Worm (Caenorhabditis elegans) whole organism, L4 larva: ENCODE data around the gene T04C12.8.

Source experiments
- F26F4.8 ChIP-seq: fragments of 200-800 bp; sonication (Bioruptor generic); conservative IDR thresholded peaks from 2 replicates; pipeline ENCODE4 v1.3.6; 2022; ENCODE audit warnings: missing genetic modification characterization, missing compliant biosample characterization
- F44E2.7 ChIP-seq: fragments of 200-800 bp; sonication (Bioruptor generic); IDR thresholded peaks from 2 replicates; pipeline ENCODE4 v2.1.2; 2022; ENCODE audit warnings: missing genetic modification characterization, missing compliant biosample characterization
- T20F7.1 ChIP-seq: fragments of 200-800 bp; sonication (Bioruptor generic); optimal IDR thresholded peaks from 2 replicates; lab custom pipeline; 2018; ENCODE audit warnings: mild to moderate bottlenecking, missing genetic modification characterization, missing compliant biosample characterization
- T26A8.4 ChIP-seq: fragments of 200-800 bp; sonication (Bioruptor generic); IDR thresholded peaks from 2 replicates; pipeline ENCODE4 v1.3.6; 2022; ENCODE audit warnings: missing genetic modification characterization, missing compliant biosample characterization
- Y105C5A.15 ChIP-seq: fragments of 200-800 bp; sonication (Bioruptor generic); IDR thresholded peaks from 2 replicates; pipeline ENCODE4 v1.3.6; 2022; ENCODE audit warnings: missing genetic modification characterization, missing compliant biosample characterization
- Y48G9A.11 ChIP-seq: fragments of 200-800 bp; sonication (Bioruptor generic); IDR thresholded peaks from 2 replicates; pipeline ENCODE4 v1.3.6; 2022; ENCODE audit warnings: missing genetic modification reagents, missing genetic modification characterization, missing compliant biosample characterization
- ZK337.2 ChIP-seq: fragments of 200-800 bp; sonication (Bioruptor generic); IDR thresholded peaks from 2 replicates; pipeline ENCODE4 v1.3.6; 2022; ENCODE audit warnings: missing genetic modification reagents, missing genetic modification characterization, missing compliant biosample characterization
- aha-1 ChIP-seq: fragments of 150-350 bp; peaks from one replicate; lab custom pipeline; 2014; ENCODE audit warnings: missing biosample characterization, missing genetic modification characterization
- aly-2 ChIP-seq: sonication (generic microtip); optimal IDR thresholded peaks from 2 replicates; lab custom pipeline; 2018; ENCODE audit warnings: missing biosample characterization, missing genetic modification characterization
- arid-1 ChIP-seq: fragments of 200-800 bp; sonication (Bioruptor generic); conservative IDR thresholded peaks from 2 replicates; pipeline ENCODE4 v1.3.6; 2022; ENCODE audit warnings: missing genetic modification reagents, missing genetic modification characterization, missing compliant biosample characterization
- ceh-20 ChIP-seq: fragments of 200-800 bp; sonication (Bioruptor generic); IDR thresholded peaks from 2 replicates; pipeline ENCODE4 v1.3.6; 2022; ENCODE audit warnings: missing genetic modification reagents, missing genetic modification characterization, missing compliant biosample characterization
- ceh-32 ChIP-seq: sonication (generic microtip); optimal IDR thresholded peaks from 2 replicates; lab custom pipeline; 2016; ENCODE audit warnings: mild to moderate bottlenecking, missing genetic modification characterization, missing compliant biosample characterization; ENCODE audit not compliant: poor library complexity
- ces-1 ChIP-seq: fragments of 150-350 bp; sonication (generic microtip); optimal IDR thresholded peaks from 4 replicates; lab custom pipeline; 2014; ENCODE audit warnings: missing biosample characterization, missing genetic modification reagents, missing genetic modification characterization
- daf-16 ChIP-seq, 3 experiments: sonication (generic microtip); optimal IDR thresholded peaks; 2 replicates each; lab custom pipeline; 2016 to 2017; ENCODE audit warnings: missing genetic modification characterization in 3 of 3, missing genetic modification reagents in 3 of 3, mild to moderate bottlenecking in 2 of 3, missing compliant biosample characterization in 2 of 3, missing biosample characterization in 1 of 3, moderate library complexity in 1 of 3
- daf-19 ChIP-seq: fragments of 200-800 bp; sonication (Bioruptor generic); conservative IDR thresholded peaks from 2 replicates; pipeline ENCODE4 v1.3.6; 2022; ENCODE audit warnings: missing genetic modification characterization, missing compliant biosample characterization
- dmd-8 ChIP-seq: fragments of 200-800 bp; sonication (Bioruptor generic); IDR thresholded peaks from 2 replicates; pipeline ENCODE4 v1.3.6; 2022; ENCODE audit warnings: missing genetic modification characterization, missing compliant biosample characterization
- dmd-9 ChIP-seq: fragments of 200-800 bp; sonication (Bioruptor generic); IDR thresholded peaks from 2 replicates; pipeline ENCODE4 v1.3.6; 2022; ENCODE audit warnings: missing genetic modification reagents, missing genetic modification characterization, missing compliant biosample characterization
- egl-27 ChIP-seq: sonication (generic microtip); optimal IDR thresholded peaks from 3 replicates; lab custom pipeline; 2017; ENCODE audit warnings: missing biosample characterization, missing genetic modification reagents, missing genetic modification characterization
- fkh-10 ChIP-seq: fragments of 150-350 bp; optimal IDR thresholded peaks from 2 replicates; lab custom pipeline; 2014; ENCODE audit warnings: missing biosample characterization, missing genetic modification reagents, missing genetic modification characterization
- hlh-11 ChIP-seq: fragments of 200-800 bp; sonication (Bioruptor generic); optimal IDR thresholded peaks from 2 replicates; lab custom pipeline; 2018; ENCODE audit warnings: mild to moderate bottlenecking, missing genetic modification characterization, missing compliant biosample characterization
- lim-7 ChIP-seq: fragments of 200-800 bp; sonication (Bioruptor generic); IDR thresholded peaks from 2 replicates; pipeline ENCODE4 v1.3.6; 2022; ENCODE audit warnings: missing genetic modification characterization, missing compliant biosample characterization
- lin-13 ChIP-seq: fragments of 150-350 bp; optimal IDR thresholded peaks from 2 replicates; lab custom pipeline; 2014; ENCODE audit warnings: missing biosample characterization, missing genetic modification reagents, missing genetic modification characterization
- lin-15B ChIP-seq: fragments of 150-350 bp; sonication (generic microtip); optimal IDR thresholded peaks from 3 replicates; lab custom pipeline; 2014; ENCODE audit warnings: missing biosample characterization, missing genetic modification characterization
- lin-29 ChIP-seq: fragments of 200-800 bp; sonication (Bioruptor generic); IDR thresholded peaks from 2 replicates; pipeline ENCODE4 v1.3.6; 2022; ENCODE audit warnings: missing genetic modification reagents, missing genetic modification characterization, missing compliant biosample characterization
- lin-38 ChIP-seq: fragments of 200-800 bp; sonication (Bioruptor generic); IDR thresholded peaks from 2 replicates; pipeline ENCODE4 v1.3.6; 2022; ENCODE audit warnings: missing genetic modification reagents, missing genetic modification characterization, missing compliant biosample characterization
- lsy-2 ChIP-seq, 2 experiments: fragments of 150-350 bp in 1 of 2; sonication (generic microtip) in 1 of 2; optimal IDR thresholded peaks; 2 replicates each; lab custom pipeline; 2014 to 2017; ENCODE audit warnings: missing biosample characterization in 2 of 2, missing genetic modification characterization in 2 of 2
- madf-9 ChIP-seq: fragments of 200-800 bp; sonication (Bioruptor generic); conservative IDR thresholded peaks from 2 replicates; pipeline ENCODE4 v1.3.6; 2022; ENCODE audit warnings: missing genetic modification reagents, missing genetic modification characterization, missing compliant biosample characterization
- mdt-29 ChIP-seq: fragments of 200-800 bp; sonication (Bioruptor generic); IDR thresholded peaks from 2 replicates; pipeline ENCODE4 v1.3.6; 2022; ENCODE audit warnings: missing genetic modification reagents, missing genetic modification characterization, missing compliant biosample characterization
- mxl-2 ChIP-seq: fragments of 200-800 bp; sonication (Bioruptor generic); conservative IDR thresholded peaks from 2 replicates; pipeline ENCODE4 v1.3.6; 2022; ENCODE audit warnings: missing genetic modification reagents, missing genetic modification characterization, missing compliant biosample characterization
- nhr-102 ChIP-seq: sonication (generic microtip); optimal IDR thresholded peaks from 2 replicates; lab custom pipeline; 2016; ENCODE audit warnings: mild to moderate bottlenecking, missing genetic modification characterization, moderate library complexity, missing compliant biosample characterization
- nhr-111 ChIP-seq: fragments of 200-800 bp; sonication (Bioruptor generic); optimal IDR thresholded peaks from 2 replicates; lab custom pipeline; 2018; ENCODE audit warnings: mild to moderate bottlenecking, missing genetic modification characterization, missing compliant biosample characterization
- nhr-237 ChIP-seq: sonication (generic microtip); optimal IDR thresholded peaks from 2 replicates; lab custom pipeline; 2017; ENCODE audit warnings: missing biosample characterization, missing genetic modification characterization
- nhr-42 ChIP-seq: fragments of 200-800 bp; sonication (Bioruptor generic); IDR thresholded peaks from 2 replicates; pipeline ENCODE4 v1.3.6; 2022; ENCODE audit warnings: missing genetic modification characterization, missing compliant biosample characterization
- nhr-48 ChIP-seq: sonication (generic microtip); optimal IDR thresholded peaks from 2 replicates; lab custom pipeline; 2016; ENCODE audit warnings: mild to moderate bottlenecking, missing genetic modification characterization, missing compliant biosample characterization
- nhr-76 ChIP-seq: fragments of 150-350 bp; optimal IDR thresholded peaks from 2 replicates; lab custom pipeline; 2014; ENCODE audit warnings: missing biosample characterization, missing genetic modification characterization
- set-16 ChIP-seq: fragments of 200-800 bp; sonication (Bioruptor generic); IDR thresholded peaks from 2 replicates; pipeline ENCODE4 v1.3.6; 2022; ENCODE audit warnings: missing genetic modification reagents, missing genetic modification characterization, missing compliant biosample characterization
- snpc-4 ChIP-seq: fragments of 150-350 bp; optimal IDR thresholded peaks from 2 replicates; lab custom pipeline; 2014; ENCODE audit warnings: missing biosample characterization, missing genetic modification characterization
- spr-1 ChIP-seq: sonication (generic microtip); optimal IDR thresholded peaks from 2 replicates; lab custom pipeline; 2016; ENCODE audit warnings: mild to moderate bottlenecking, missing genetic modification characterization, missing compliant biosample characterization
- spr-3 ChIP-seq: fragments of 200-800 bp; sonication (Bioruptor generic); optimal IDR thresholded peaks from 2 replicates; lab custom pipeline; 2018; ENCODE audit warnings: mild to moderate bottlenecking, missing genetic modification characterization, missing compliant biosample characterization
- tra-1 ChIP-seq: fragments of 200-800 bp; sonication (Bioruptor generic); IDR thresholded peaks from 2 replicates; pipeline ENCODE4 v1.3.6; 2022; ENCODE audit warnings: missing genetic modification reagents, missing genetic modification characterization, missing compliant biosample characterization
- zag-1 ChIP-seq: fragments of 150-350 bp; optimal IDR thresholded peaks from 2 replicates; lab custom pipeline; 2014; ENCODE audit warnings: missing biosample characterization, missing genetic modification characterization
- zfp-2 ChIP-seq: sonication (generic microtip); optimal IDR thresholded peaks from 2 replicates; lab custom pipeline; 2016; ENCODE audit warnings: mild to moderate bottlenecking, missing genetic modification characterization, missing compliant biosample characterization
- zip-2 ChIP-seq: fragments of 150-350 bp; optimal IDR thresholded peaks from 2 replicates; lab custom pipeline; 2014; ENCODE audit warnings: missing biosample characterization, missing genetic modification characterization
- ztf-11 ChIP-seq: fragments of 150-350 bp; optimal IDR thresholded peaks from 2 replicates; lab custom pipeline; 2014; ENCODE audit warnings: missing biosample characterization, missing genetic modification characterization

The T04C12.8 gene

ce11 chrV:11043767-11044166 lies 25.4 kb downstream of the T04C12.8 start, which contains the start of gene C45B11.6:
C45B11.6 (plus strand) TSS chrV:11044067.
- TF ChIP-seq T26A8.4 (no peak), nhr-111 (GFP tag; lab: Kevin White, UChicago) (no peak), aly-2 (tag; lab: Kevin White, UChicago) (no peak), hlh-11 (no peak), ZK337.2 (GFP tag; lab: Robert Waterston, UW) (no peak), F44E2.7 (GFP tag; lab: Robert Waterston, UW) (no peak), lin-29 (GFP tag; lab: Robert Waterston, UW) (no peak), ceh-32 (tag; lab: Kevin White, UChicago) (no peak), T20F7.1 (GFP tag; lab: Kevin White, UChicago) (no peak), lin-13 (GFP tag; lab: Kevin White, UChicago) (no peak), tra-1 (GFP tag; lab: Robert Waterston, UW) (no peak), zfp-2 (tag; lab: Kevin White, UChicago) (no peak), ceh-20 (GFP tag; lab: Robert Waterston, UW) (no peak), daf-19 (GFP tag; lab: Robert Waterston, UW) (no peak), aha-1 (tag; lab: Kevin White, UChicago) (no peak), madf-9 (GFP tag; lab: Robert Waterston, UW) (no peak), ces-1 (GFP tag; lab: Kevin White, UChicago) (no peak), Y105C5A.15 (GFP tag; lab: Robert Waterston, UW) (no peak), spr-3 (GFP tag; lab: Kevin White, UChicago) (no peak), set-16 (GFP tag; lab: Robert Waterston, UW) (no peak)

ce11 chrV:11042538-11042937 lies 26.6 kb downstream of the T04C12.8 start, which contains the start of gene C45B11.2:
C45B11.2 (plus strand) TSS chrV:11042710.
- TF ChIP-seq daf-16 (GFP tag; optimal IDR thresholded peaks at IDR 0.05; lab: Kevin White, UChicago) (no peak), daf-16 (tag; optimal IDR thresholded peaks at IDR 0.05; lab: Kevin White, UChicago) (peak; percentile 1), mxl-2 (no peak), fkh-10 (GFP tag; lab: Kevin White, UChicago) (no peak), lim-7 (GFP tag; lab: Robert Waterston, UW) (no peak), zip-2 (peak; percentile 86), arid-1 (GFP tag; lab: Robert Waterston, UW) (no peak)

- TF ChIP-seq spr-1 (tag; lab: Kevin White, UChicago): no peak
- TF ChIP-seq arid-1 (GFP tag; lab: Robert Waterston, UW): no peak
- no peak for TF ChIP-seq nhr-237 (tag; lab: Kevin White, UChicago)
- no peak for TF ChIP-seq lin-13 (GFP tag; lab: Kevin White, UChicago)
- no peak for TF ChIP-seq nhr-102 (tag; lab: Kevin White, UChicago)
- no peak for TF ChIP-seq zfp-2 (tag; lab: Kevin White, UChicago)
- TF ChIP-seq lin-15B: no peak
- TF ChIP-seq lin-38 (GFP tag; lab: Robert Waterston, UW): no peak
- TF ChIP-seq dmd-8: no peak
- TF ChIP-seq nhr-76 (tag; lab: Kevin White, UChicago): no peak
- TF ChIP-seq nhr-48 (tag; lab: Kevin White, UChicago): no peak
- no peak for TF ChIP-seq zag-1
- no peak for TF ChIP-seq mdt-29
Measured at ce11 chrV:11041499-11041898, 27.7 kb downstream of the T04C12.8 start, which contains the start of gene C45B11.5. C45B11.5 (plus strand) TSS chrV:11041799.

ce11 chrV:11040473-11040872 lies 28.7 kb downstream of the T04C12.8 start, which contains the start of gene C45B11.8:
C45B11.8 (plus strand) TSS chrV:11040773.
- no peak for TF ChIP-seq spr-1 (tag; lab: Kevin White, UChicago)
- TF ChIP-seq lsy-2 (tag; optimal IDR thresholded peaks at IDR 0.05; lab: Kevin White, UChicago): no peak
- no peak for TF ChIP-seq dmd-9 (GFP tag; lab: Robert Waterston, UW)
- TF ChIP-seq arid-1 (GFP tag; lab: Robert Waterston, UW): no peak
- TF ChIP-seq Y105C5A.15 (GFP tag; lab: Robert Waterston, UW): no peak
- TF ChIP-seq ceh-32 (tag; lab: Kevin White, UChicago): no peak
- TF ChIP-seq F44E2.7 (GFP tag; lab: Robert Waterston, UW): no peak
- no peak for TF ChIP-seq T26A8.4
- no peak for TF ChIP-seq egl-27 (tag; lab: Kevin White, UChicago)
- TF ChIP-seq zag-1: no peak
- TF ChIP-seq nhr-42: no peak
- TF ChIP-seq ztf-11: no peak
- no peak for TF ChIP-seq tra-1 (GFP tag; lab: Robert Waterston, UW)
- no peak for TF ChIP-seq F26F4.8 (GFP tag; lab: Robert Waterston, UW)
- no peak for TF ChIP-seq snpc-4 (tag; lab: Kevin White, UChicago)
- TF ChIP-seq Y48G9A.11 (GFP tag; lab: Robert Waterston, UW): no peak
